Worm (Caenorhabditis elegans): ENCODE measurements around the gene C32D5.7.

C32D5.7 gene

ce11 chrII:6366696-6367095, 26.8 kb upstream of the C32D5.7 start, which contains the start of gene ctsa-4.1:
TSS of gene ctsa-4.1 (plus strand) at chrII:6366996.
- TF ChIP-seq unc-62 (GFP tag; optimal IDR thresholded peaks at IDR 0.05) (no peak), pha-4 (tag; optimal IDR thresholded peaks at IDR 0.05) (no peak), ZK546.5 (tag; optimal IDR thresholded peaks at IDR 0.05) (no peak), ceh-28 (tag; optimal IDR thresholded peaks at IDR 0.05) (no peak), jun-1 (tag; optimal IDR thresholded peaks at IDR 0.05) (no peak), nhr-12 (tag; optimal IDR thresholded peaks at IDR 0.05) (no peak), ceh-82 (tag; optimal IDR thresholded peaks at IDR 0.05) (no peak), ceh-9 (tag; optimal IDR thresholded peaks at IDR 0.05) (no peak), lin-15B (tag; optimal IDR thresholded peaks at IDR 0.05) (no peak), elt-2 (tag; optimal IDR thresholded peaks at IDR 0.05) (no peak)

ce11 chrII:6365237-6365815, 25.5 kb upstream of the C32D5.7 start, which contains the start of the genes ani-2 and clec-88:
TSS of gene ani-2 (minus strand) at chrII:6365367.
TSS of gene clec-88 (plus strand) at chrII:6365722.
- no peak for TF ChIP-seq pha-4 (tag; optimal IDR thresholded peaks at IDR 0.05)

- no peak for TF ChIP-seq nhr-77 (tag; optimal IDR thresholded peaks at IDR 0.05)
- no peak for TF ChIP-seq nhr-237 (tag; optimal IDR thresholded peaks at IDR 0.05)
- TF ChIP-seq sea-2 (GFP tag; optimal IDR thresholded peaks at IDR 0.05) = no peak
- TF ChIP-seq lin-15B (tag; optimal IDR thresholded peaks at IDR 0.05) = peak; percentile 76
- TF ChIP-seq daf-12 (tag; optimal IDR thresholded peaks at IDR 0.05) = no peak
- no peak for TF ChIP-seq nhr-11 (tag; optimal IDR thresholded peaks at IDR 0.05)
- TF ChIP-seq nhr-23 (tag; optimal IDR thresholded peaks at IDR 0.05) = peak; percentile 71
- no peak for TF ChIP-seq skn-1 (tag; optimal IDR thresholded peaks at IDR 0.05)
- peak; percentile 85 for TF ChIP-seq pha-4 (tag; optimal IDR thresholded peaks at IDR 0.05)
- TF ChIP-seq fkh-2 (tag; optimal IDR thresholded peaks at IDR 0.05) = no peak
- TF ChIP-seq nhr-28 (tag; optimal IDR thresholded peaks at IDR 0.05) = no peak
- TF ChIP-seq elt-3 (tag; optimal IDR thresholded peaks at IDR 0.05) = no peak
- TF ChIP-seq tbx-2 (tag; optimal IDR thresholded peaks at IDR 0.05) = no peak
- TF ChIP-seq ceh-9 (tag; optimal IDR thresholded peaks at IDR 0.05) = no peak
- TF ChIP-seq ZK546.5 (tag; optimal IDR thresholded peaks at IDR 0.05) = no peak
- TF ChIP-seq nhr-12 (tag; optimal IDR thresholded peaks at IDR 0.05) = no peak
- no peak for TF ChIP-seq ztf-11 (tag; optimal IDR thresholded peaks at IDR 0.05)
- TF ChIP-seq hmg-11 (tag; optimal IDR thresholded peaks at IDR 0.05) = peak; percentile 56
- no peak for TF ChIP-seq egl-27 (tag; optimal IDR thresholded peaks at IDR 0.05)
- TF ChIP-seq jun-1 (tag; optimal IDR thresholded peaks at IDR 0.05) = no peak
- no peak for TF ChIP-seq R02D3.7 (tag; optimal IDR thresholded peaks at IDR 0.05)
- TF ChIP-seq snpc-4 (tag; optimal IDR thresholded peaks at IDR 0.05) = peak; percentile 78
- TF ChIP-seq unc-39 (tag; optimal IDR thresholded peaks at IDR 0.05) = no peak
- no peak for TF ChIP-seq nhr-67 (tag; optimal IDR thresholded peaks at IDR 0.05)
- TF ChIP-seq nhr-76 (tag; optimal IDR thresholded peaks at IDR 0.05) = no peak
- TF ChIP-seq nfya-1 (tag; optimal IDR thresholded peaks at IDR 0.05; ENCODE audit: insufficient read depth) = peak; percentile 73
- TF ChIP-seq mml-1 (tag; optimal IDR thresholded peaks at IDR 0.05) = no peak
- peak; percentile 40 for TF ChIP-seq elt-2 (tag; optimal IDR thresholded peaks at IDR 0.05)
- TF ChIP-seq ceh-82 (tag; optimal IDR thresholded peaks at IDR 0.05) = no peak
- no peak for TF ChIP-seq egl-5 (tag; optimal IDR thresholded peaks at IDR 0.05)
- no peak for TF ChIP-seq unc-62 (GFP tag; optimal IDR thresholded peaks at IDR 0.05)
- no peak for TF ChIP-seq zag-1 (tag; optimal IDR thresholded peaks at IDR 0.05)
- peak; percentile 21 for TF ChIP-seq ceh-28 (tag; optimal IDR thresholded peaks at IDR 0.05)
- TF ChIP-seq elt-1 (tag; optimal IDR thresholded peaks at IDR 0.05) = no peak
- peak; percentile 45 for TF ChIP-seq lin-39 (tag; optimal IDR thresholded peaks at IDR 0.05)
- TF ChIP-seq nhr-25 (tag; optimal IDR thresholded peaks at IDR 0.05) = peak; percentile 67
- TF ChIP-seq mdl-1 (tag; optimal IDR thresholded peaks at IDR 0.05) = no peak
- TF ChIP-seq fkh-10 (GFP tag; optimal IDR thresholded peaks at IDR 0.05) = no peak
- TF ChIP-seq nhr-43 (tag; optimal IDR thresholded peaks at IDR 0.05; ENCODE audit: poor library complexity, severe bottlenecking) = no peak
- no peak for TF ChIP-seq ceh-16 (tag; optimal IDR thresholded peaks at IDR 0.05)
- no peak for TF ChIP-seq ztf-4 (tag; optimal IDR thresholded peaks at IDR 0.05)
- no peak for TF ChIP-seq aly-2 (tag; optimal IDR thresholded peaks at IDR 0.05)
- TF ChIP-seq pqm-1 (tag; optimal IDR thresholded peaks at IDR 0.05) = no peak
- TF ChIP-seq fos-1 (tag; optimal IDR thresholded peaks at IDR 0.05) = no peak
- TF ChIP-seq ama-1 (optimal IDR thresholded peaks at IDR 0.05) = peak; percentile 13
- TF ChIP-seq eor-1 (tag; optimal IDR thresholded peaks at IDR 0.05) = no peak
- peak; percentile 43 for TF ChIP-seq lsy-12 (tag; optimal IDR thresholded peaks at IDR 0.05)
Measured at ce11 chrII:6360822-6361221, 21.0 kb upstream of the C32D5.7 start, which contains the start of gene K10B2.4. TSS of gene K10B2.4 (minus strand) at chrII:6360959.

Measured in whole organism, L3 larva.